Fruit fly (Drosophila melanogaster) whole organism, embryonic: ENCODE data around the gene CG10274.

ENCODE experiments used
- D ChIP-seq, 2 experiments: fragments of 200-800 bp in 1 of 2; fragments of >200 bp in 1 of 2; sonication (Bioruptor generic) in 1 of 2; optimal IDR thresholded peaks; 2 replicates in 1 of 2; 3 replicates in 1 of 2; lab custom pipeline; 2017; ENCODE audit warnings: mild to moderate bottlenecking in 1 of 2, missing biosample characterization in 1 of 2, missing genetic modification characterization in 1 of 2, missing genetic modification reagents in 1 of 2
- ab ChIP-seq: fragments of 200-800 bp; sonication (Bioruptor generic); optimal IDR thresholded peaks from 2 replicates; lab custom pipeline; 2016; ENCODE audit warnings: missing biosample characterization, missing genetic modification characterization
- jigr1 ChIP-seq: fragments of 200-800 bp; sonication (Bioruptor generic); IDR thresholded peaks from 3 replicates; pipeline ENCODE4 v1.3.6; 2022; ENCODE audit warnings: missing biosample characterization, missing genetic modification characterization

dm6 chr3L:6129591-6129990 lies 52.0 kb downstream of the CG10274 start:
- TF ChIP-seq ab (no peak), D (optimal IDR thresholded peaks at IDR 0.05; lab: Kevin White, UChicago) (no peak), D (GFP tag; optimal IDR thresholded peaks at IDR 0.05; lab: Kevin White, UChicago) (no peak), jigr1 (GFP tag; lab: Robert Waterston, UW) (no peak)
